Fruit fly (Drosophila melanogaster) whole organism: ENCODE results near the gene Polr2J.

Experiments
- CG8478 ChIP-seq: fragments of >200 bp; optimal IDR thresholded peaks from 2 replicates; lab custom pipeline; 2018; ENCODE audit warnings: inconsistent platforms
- Dll ChIP-seq: fragments of >200 bp; optimal IDR thresholded peaks from 2 replicates; lab custom pipeline; 2017
- EcR ChIP-seq, 2 experiments: fragments of >200 bp; optimal IDR thresholded peaks; 2 replicates each; lab custom pipeline; 2017; ENCODE audit warnings: missing biosample characterization in 2 of 2, missing genetic modification characterization in 2 of 2, missing genetic modification reagents in 2 of 2
- pan ChIP-seq: fragments of >200 bp; optimal IDR thresholded peaks from 2 replicates; lab custom pipeline; 2017
- psq ChIP-seq: fragments of >200 bp; optimal IDR thresholded peaks from 2 replicates; lab custom pipeline; 2017
- usp ChIP-seq: fragments of >200 bp; optimal IDR thresholded peaks from 2 replicates; lab custom pipeline; 2017; ENCODE audit warnings: missing biosample characterization, missing genetic modification characterization, mixed read lengths

Polr2J gene

DNA sequence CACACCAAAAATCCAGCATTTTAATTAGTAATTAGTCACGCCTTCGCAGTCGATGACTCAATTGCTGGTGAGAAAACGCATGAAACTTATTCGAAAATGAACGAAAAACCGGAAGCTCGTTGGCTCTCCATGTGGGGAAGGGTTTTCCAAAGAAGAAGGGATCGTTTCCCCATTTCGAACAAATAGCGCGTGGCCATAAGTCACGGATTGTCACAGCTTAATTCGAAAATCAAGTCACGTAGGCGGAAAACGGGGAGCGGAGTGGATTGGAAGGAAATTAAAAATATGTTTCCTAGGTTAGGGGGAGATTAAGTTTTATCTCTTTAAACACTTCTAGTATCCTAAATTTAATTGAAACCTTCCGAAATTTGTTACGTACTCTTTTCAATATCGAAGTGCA, 28.6 kb downstream of the Polr2J start:
- no peak for TF ChIP-seq Dll (lab: Kevin White, UChicago)
- TF ChIP-seq EcR (GFP tag; optimal IDR thresholded peaks at IDR 0.05; lab: Kevin White, UChicago) = no peak

DNA sequence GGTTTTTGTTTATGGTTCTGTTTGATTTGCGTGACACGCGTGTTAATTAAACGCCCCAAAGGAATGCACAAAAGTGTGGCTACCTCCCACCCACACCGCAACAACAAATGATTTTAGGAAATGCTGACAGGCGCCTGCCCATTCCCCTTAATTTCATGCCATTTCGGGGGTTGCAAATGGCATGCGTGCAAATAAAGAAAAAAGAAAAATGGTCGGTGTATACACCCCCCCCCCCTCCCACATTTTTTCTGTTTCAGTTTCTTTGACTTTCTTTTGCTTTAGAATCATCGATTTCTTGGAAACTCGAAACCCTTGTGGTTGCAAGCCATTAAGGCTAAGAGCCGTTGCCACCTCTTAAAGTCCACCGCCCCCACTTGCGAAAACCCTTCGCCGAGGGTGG, 29.1 kb downstream of the Polr2J start:
- TF ChIP-seq CG8478 = no peak

DNA sequence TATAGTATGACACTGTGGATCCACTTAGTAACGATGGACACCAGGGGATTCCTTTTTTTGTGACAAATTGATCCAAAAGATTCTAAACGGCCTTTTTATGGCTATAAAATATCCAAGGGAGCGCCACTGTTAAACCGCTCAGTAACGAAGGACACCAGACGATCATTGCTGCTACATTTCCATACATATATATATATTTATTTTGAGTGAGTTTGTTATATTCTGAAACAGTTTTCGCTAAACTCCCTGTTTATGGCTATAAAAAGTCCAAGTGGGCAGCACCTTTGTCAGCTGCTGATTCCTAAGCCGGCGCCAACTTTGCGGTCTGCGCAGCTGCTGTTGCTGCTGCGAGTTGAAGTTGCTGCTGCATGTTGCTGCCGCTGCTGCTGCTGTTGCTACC, 29.7 kb downstream of the Polr2J start:
- TF ChIP-seq EcR (GFP tag; optimal IDR thresholded peaks at IDR 0.05; lab: Kevin White, UChicago) = no peak
- TF ChIP-seq usp (GFP tag; lab: Kevin White, UChicago) = no peak
- TF ChIP-seq pan (lab: Kevin White, UChicago) = no peak
- no peak for TF ChIP-seq CG8478
- no peak for TF ChIP-seq Dll (lab: Kevin White, UChicago)

DNA sequence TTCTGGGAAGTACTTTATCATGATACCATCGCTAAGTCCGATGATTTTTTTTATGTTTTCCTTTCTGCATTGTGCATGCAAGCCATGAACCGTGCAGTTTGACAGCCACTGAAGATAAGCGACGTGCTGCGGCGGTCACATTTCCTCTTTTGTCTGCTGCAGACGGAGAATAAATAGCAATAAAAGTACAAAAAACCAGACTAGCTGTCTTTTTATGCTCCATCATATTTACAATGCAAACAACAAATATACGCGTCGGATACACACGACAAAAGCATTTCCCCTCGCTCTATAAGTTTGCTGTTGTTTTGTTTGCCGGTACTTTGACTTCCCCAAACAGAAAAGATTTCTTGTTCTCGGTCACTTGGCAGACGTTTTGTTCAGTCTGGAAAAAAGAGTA, 30.4 kb downstream of the Polr2J start:
- no peak for TF ChIP-seq pan (lab: Kevin White, UChicago)
- TF ChIP-seq CG8478 = no peak
- no peak for TF ChIP-seq Dll (lab: Kevin White, UChicago)
- no peak for TF ChIP-seq EcR (GFP tag; optimal IDR thresholded peaks at IDR 0.05; lab: Kevin White, UChicago)
- TF ChIP-seq usp (GFP tag; lab: Kevin White, UChicago) = no peak
- no peak for TF ChIP-seq psq (lab: Kevin White, UChicago)

DNA sequence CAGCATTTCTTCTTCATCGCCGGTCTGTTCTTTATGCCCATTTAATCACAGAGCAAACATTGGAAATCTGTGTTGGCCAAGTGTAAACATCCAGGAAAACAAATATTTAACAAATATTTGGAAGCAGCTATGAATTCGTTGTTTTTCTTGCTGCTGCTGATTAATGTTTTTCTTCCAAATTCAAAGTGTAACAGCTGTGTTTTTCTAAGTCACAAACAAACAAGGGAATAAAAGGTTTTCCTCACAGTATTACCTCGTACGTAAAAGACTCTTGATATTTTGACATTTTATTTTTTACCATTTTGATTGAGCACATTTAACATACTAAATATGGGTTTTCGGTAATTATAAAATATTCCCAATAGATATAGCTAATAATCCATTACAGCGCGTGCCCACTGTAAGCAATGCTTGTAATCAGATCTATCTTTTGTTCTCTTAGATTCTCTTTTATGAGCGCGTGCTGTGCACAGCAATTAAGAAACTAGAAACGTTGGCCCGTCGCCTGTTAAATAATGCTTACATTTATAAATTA, 31.4 kb downstream of the Polr2J start:
- no peak for TF ChIP-seq psq (lab: Kevin White, UChicago)

DNA sequence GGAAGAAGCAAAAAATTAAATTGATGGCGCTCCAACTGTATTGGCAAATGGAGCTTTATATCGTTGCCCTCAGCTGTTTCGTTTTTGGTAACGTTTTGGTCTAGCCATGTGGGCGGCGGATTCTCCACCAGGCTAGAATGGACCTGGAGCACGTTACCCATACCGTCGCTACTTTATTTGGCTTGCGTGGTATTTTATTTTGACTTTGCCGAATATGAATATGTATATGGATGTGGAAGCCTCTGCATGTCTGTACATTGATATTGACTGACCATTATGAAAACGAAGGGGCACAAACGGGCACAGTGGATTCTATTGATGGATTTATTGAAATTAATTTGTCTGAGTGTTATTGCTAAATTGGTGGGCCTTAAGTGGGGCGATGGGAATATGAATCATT, 32.4 kb downstream of the Polr2J start:
- no peak for TF ChIP-seq EcR (GFP tag; optimal IDR thresholded peaks at IDR 0.05; lab: Kevin White, UChicago)
- no peak for TF ChIP-seq pan (lab: Kevin White, UChicago)
- no peak for TF ChIP-seq usp (GFP tag; lab: Kevin White, UChicago)
- TF ChIP-seq psq (lab: Kevin White, UChicago) = no peak
- no peak for TF ChIP-seq CG8478
- no peak for TF ChIP-seq Dll (lab: Kevin White, UChicago)

DNA sequence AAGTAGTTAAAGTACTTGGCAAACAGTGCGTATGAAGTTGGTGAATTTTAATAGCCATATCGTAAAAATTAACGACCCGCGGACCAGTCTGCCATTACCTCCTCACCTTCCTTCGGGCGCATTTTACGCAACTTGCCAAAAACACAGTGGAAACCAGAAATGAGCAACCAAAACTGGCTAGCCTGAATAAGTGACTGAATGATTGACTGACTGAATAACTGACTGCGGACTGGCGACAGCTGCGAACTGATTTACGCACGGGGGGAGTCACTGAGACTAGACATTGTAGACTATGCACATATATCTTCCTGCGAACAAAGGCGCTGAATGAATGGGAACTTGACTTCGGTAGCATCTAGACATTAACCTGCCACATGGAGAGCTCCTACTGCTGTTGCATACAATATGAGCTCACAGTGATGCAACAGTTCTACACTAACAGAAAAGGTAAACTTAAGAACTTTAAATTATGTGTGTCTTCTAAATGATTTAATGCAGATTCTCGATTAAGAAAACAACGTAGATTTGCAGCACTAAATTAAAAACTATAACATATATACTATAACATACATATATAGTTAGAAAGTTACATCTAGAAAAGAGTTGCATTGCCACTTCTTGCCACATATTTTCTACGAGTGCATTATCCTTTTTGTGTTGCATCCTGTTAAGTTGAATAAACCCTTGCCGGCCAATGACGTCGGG, 34.1 kb downstream of the Polr2J start:
- TF ChIP-seq psq (lab: Kevin White, UChicago) = no peak
- TF ChIP-seq pan (lab: Kevin White, UChicago) = no peak
- no peak for TF ChIP-seq Dll (lab: Kevin White, UChicago)
- TF ChIP-seq EcR (GFP tag; optimal IDR thresholded peaks at IDR 0.05; lab: Kevin White, UChicago) = no peak
- TF ChIP-seq CG8478 = no peak

DNA sequence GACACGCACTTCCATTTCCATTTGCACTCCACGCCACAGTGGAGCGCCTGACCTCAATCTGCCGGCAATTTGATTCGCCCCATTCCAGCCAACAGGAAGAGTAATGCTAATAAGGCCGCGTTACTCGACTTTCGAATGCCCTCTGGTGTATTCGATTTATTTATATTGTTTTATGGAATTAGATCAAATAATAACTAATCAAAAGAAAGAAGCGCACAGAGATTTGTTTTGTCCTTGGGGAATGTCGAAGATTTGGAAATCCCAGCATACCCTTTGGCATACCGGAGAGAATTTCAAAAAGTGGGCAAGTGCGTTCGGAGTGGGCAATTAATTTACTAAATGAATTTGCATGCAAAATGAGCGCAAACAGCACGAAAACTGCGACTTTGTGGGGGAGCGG, 35.4 kb downstream of the Polr2J start:
- TF ChIP-seq usp (GFP tag; lab: Kevin White, UChicago) (no peak), psq (lab: Kevin White, UChicago) (no peak), Dll (lab: Kevin White, UChicago) (no peak), CG8478 (no peak), pan (lab: Kevin White, UChicago) (no peak), EcR (GFP tag; optimal IDR thresholded peaks at IDR 0.05; lab: Kevin White, UChicago) (no peak)

DNA sequence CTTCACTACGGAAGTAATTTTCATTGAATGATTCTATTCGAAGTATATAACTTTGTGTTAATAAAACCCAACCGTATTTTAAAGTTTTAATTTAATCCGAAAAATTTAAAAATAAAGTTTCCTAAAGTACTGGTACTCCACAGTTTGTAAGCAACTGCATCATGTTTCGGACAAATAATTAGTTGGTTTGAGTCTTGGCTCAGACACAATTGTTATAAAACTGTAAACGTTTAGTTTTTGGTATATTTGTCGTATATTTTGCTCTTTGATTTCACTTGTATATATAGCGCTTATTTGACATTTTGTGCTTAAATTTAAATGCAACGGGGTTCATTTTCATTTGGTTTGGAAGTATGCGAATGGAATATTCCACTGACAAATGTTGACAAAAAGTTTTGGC, 41.7 kb downstream of the Polr2J start:
- TF ChIP-seq Dll (lab: Kevin White, UChicago) (no peak), usp (GFP tag; lab: Kevin White, UChicago) (no peak), EcR (GFP tag; optimal IDR thresholded peaks at IDR 0.05; lab: Kevin White, UChicago) (no peak), CG8478 (no peak), psq (lab: Kevin White, UChicago) (no peak), pan (lab: Kevin White, UChicago) (no peak)

DNA sequence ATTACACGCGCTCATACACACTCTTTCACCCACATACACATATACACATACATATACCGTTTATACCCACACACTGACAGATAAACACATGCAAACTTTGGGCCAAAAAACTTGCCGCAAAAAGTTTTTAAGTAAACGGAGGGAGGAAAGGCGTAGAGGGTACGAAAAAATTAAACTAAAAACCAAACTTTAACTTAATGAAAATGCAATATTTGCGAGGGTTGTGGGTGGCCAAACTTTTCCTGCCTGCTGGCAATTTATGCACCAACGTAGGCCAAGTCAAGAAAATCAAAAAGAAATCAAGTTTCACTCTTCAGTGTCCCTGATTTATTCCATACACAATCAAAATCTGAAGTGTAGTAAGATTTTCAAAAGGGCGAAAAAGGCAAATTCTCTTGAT, 47.0 kb downstream of the Polr2J start, which contains the start of gene CG31804:
TSS of gene CG31804 (plus strand) at position 301 of the 400 bp plus-strand sequence.
- TF ChIP-seq Dll (lab: Kevin White, UChicago) (no peak), CG8478 (no peak), pan (lab: Kevin White, UChicago) (no peak)
